Worm (Caenorhabditis elegans) whole organism, L4 larva: Measurements from ENCODE around the gene C06E7.88.

Source experiments
- ceh-28 ChIP-seq: fragments of 150-350 bp; optimal IDR thresholded peaks from 2 replicates; lab custom pipeline; 2014; ENCODE audit warnings: missing biosample characterization, missing genetic modification reagents, missing genetic modification characterization
- ces-1 ChIP-seq: fragments of 150-350 bp; sonication (generic microtip); optimal IDR thresholded peaks from 4 replicates; lab custom pipeline; 2014; ENCODE audit warnings: missing biosample characterization, missing genetic modification reagents, missing genetic modification characterization
- fkh-10 ChIP-seq: fragments of 150-350 bp; optimal IDR thresholded peaks from 2 replicates; lab custom pipeline; 2014; ENCODE audit warnings: missing biosample characterization, missing genetic modification reagents, missing genetic modification characterization
- nhr-76 ChIP-seq: fragments of 150-350 bp; optimal IDR thresholded peaks from 2 replicates; lab custom pipeline; 2014; ENCODE audit warnings: missing biosample characterization, missing genetic modification characterization

DNA sequence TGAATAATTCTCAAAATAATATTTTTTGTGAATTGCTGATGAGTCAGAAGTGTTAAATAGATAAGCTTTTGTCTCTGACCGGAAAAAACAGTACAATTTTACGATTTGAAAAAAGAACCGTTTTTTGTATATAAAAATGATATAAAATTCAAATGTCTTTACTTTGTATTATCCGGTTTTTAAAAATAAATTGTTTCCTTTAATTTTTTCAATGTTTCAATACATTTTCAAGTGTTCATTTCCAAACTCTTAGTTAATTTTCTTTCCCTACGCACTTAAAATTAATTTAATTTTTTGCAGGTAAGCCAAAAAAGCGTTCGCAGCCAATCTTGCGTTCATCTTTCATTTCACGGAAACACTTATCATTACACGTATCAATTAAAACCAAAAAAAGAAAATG, 42.6 kb downstream of the C06E7.88 start, which contains the start of gene egal-1:
- TF ChIP-seq nhr-76 (no peak), ceh-28 (no peak), ces-1 (GFP tag; lab: Kevin White, UChicago) (no peak), fkh-10 (no peak)
